Fruit fly (Drosophila melanogaster) whole organism, embryonic: Measurements from ENCODE around the gene Creld.

ENCODE experiments used
- Ada2b ChIP-seq: fragments of 200-800 bp; sonication (Bioruptor generic); IDR thresholded peaks from 2 replicates; pipeline ENCODE4 v1.3.6; 2022; ENCODE audit warnings: missing biosample characterization, missing genetic modification characterization
- Bgb ChIP-seq: fragments of 200-800 bp; sonication (Bioruptor generic); IDR thresholded peaks from 2 replicates; pipeline ENCODE4 v1.3.6; 2022; ENCODE audit warnings: missing biosample characterization, missing genetic modification characterization; ENCODE audit not compliant: partially characterized antibody
- Blimp-1 ChIP-seq: fragments of 200-800 bp; sonication (Bioruptor generic); optimal IDR thresholded peaks from 3 replicates; lab custom pipeline; 2018; ENCODE audit warnings: missing biosample characterization, missing genetic modification characterization, mild to moderate bottlenecking, moderate library complexity, missing genetic modification reagents
- CG10209 ChIP-seq: fragments of 200-800 bp; sonication (Bioruptor generic); optimal IDR thresholded peaks from 3 replicates; lab custom pipeline; 2017; ENCODE audit warnings: missing biosample characterization, mild to moderate bottlenecking, missing genetic modification characterization, missing genetic modification reagents
- CG11560 ChIP-seq: fragments of 200-800 bp; sonication (Bioruptor generic); IDR thresholded peaks from 3 replicates; pipeline ENCODE4 v1.3.6; 2022; ENCODE audit warnings: missing biosample characterization, missing genetic modification characterization
- CG13424 ChIP-seq: fragments of 200-800 bp; sonication (Bioruptor generic); optimal IDR thresholded peaks from 2 replicates; lab custom pipeline; 2019; ENCODE audit warnings: missing biosample characterization, mild to moderate bottlenecking, missing genetic modification characterization, moderate library complexity
- CG14667 ChIP-seq: fragments of 200-800 bp; sonication (Bioruptor generic); IDR thresholded peaks from 2 replicates; pipeline ENCODE4 v1.3.6; 2022; ENCODE audit warnings: missing biosample characterization, missing genetic modification characterization
- CG17359 ChIP-seq: fragments of 200-800 bp; sonication (Bioruptor generic); optimal IDR thresholded peaks from 3 replicates; lab custom pipeline; 2018; ENCODE audit warnings: missing biosample characterization, mild to moderate bottlenecking, missing genetic modification characterization, moderate library complexity
- CG17385 ChIP-seq: fragments of 200-800 bp; sonication (Bioruptor generic); optimal IDR thresholded peaks from 3 replicates; lab custom pipeline; 2018; ENCODE audit warnings: missing biosample characterization, mild to moderate bottlenecking, missing genetic modification characterization
- CG18011 ChIP-seq: fragments of 200-800 bp; sonication (Bioruptor generic); optimal IDR thresholded peaks from 2 replicates; lab custom pipeline; 2017; ENCODE audit warnings: missing biosample characterization, missing genetic modification characterization, mild to moderate bottlenecking, moderate library complexity, missing genotype
- CG18599 ChIP-seq: fragments of 200-800 bp; sonication (Bioruptor generic); optimal IDR thresholded peaks from 3 replicates; lab custom pipeline; 2017; ENCODE audit warnings: missing biosample characterization, missing genetic modification characterization, mild to moderate bottlenecking, moderate library complexity, missing genetic modification reagents
- CG2202 ChIP-seq: fragments of 200-800 bp; sonication (Bioruptor generic); optimal IDR thresholded peaks from 2 replicates; lab custom pipeline; 2018; ENCODE audit warnings: missing biosample characterization, mild to moderate bottlenecking, missing genetic modification characterization
- CG3065 ChIP-seq: fragments of 200-800 bp; sonication (Bioruptor generic); optimal IDR thresholded peaks from 2 replicates; lab custom pipeline; 2016; ENCODE audit warnings: missing biosample characterization, missing genetic modification characterization
- CG3847 ChIP-seq: fragments of 200-800 bp; sonication (Bioruptor generic); IDR thresholded peaks from 2 replicates; pipeline ENCODE4 v1.3.6; 2022; ENCODE audit warnings: missing biosample characterization, missing genetic modification characterization
- CG5180 ChIP-seq: fragments of 200-800 bp; sonication (Bioruptor generic); optimal IDR thresholded peaks from 3 replicates; lab custom pipeline; 2017; ENCODE audit warnings: missing biosample characterization, missing genetic modification characterization, mild to moderate bottlenecking, moderate library complexity, missing genetic modification reagents
- CG6654 ChIP-seq: fragments of 200-800 bp; sonication (Bioruptor generic); optimal IDR thresholded peaks from 2 replicates; lab custom pipeline; 2017; ENCODE audit warnings: missing biosample characterization, mild to moderate bottlenecking, missing genetic modification characterization
- CG6854 ChIP-seq: fragments of 200-800 bp; sonication (Bioruptor generic); optimal IDR thresholded peaks from 3 replicates; lab custom pipeline; 2017; ENCODE audit warnings: missing biosample characterization, mild to moderate bottlenecking, missing genetic modification characterization
- CG7963 ChIP-seq: fragments of 200-800 bp; sonication (Bioruptor generic); IDR thresholded peaks from 3 replicates; pipeline ENCODE4 v1.3.6; 2022; ENCODE audit warnings: missing biosample characterization, missing genetic modification characterization; ENCODE audit not compliant: partially characterized antibody
- CG9797 ChIP-seq: fragments of 200-800 bp; sonication (Bioruptor generic); optimal IDR thresholded peaks from 3 replicates; lab custom pipeline; 2018; ENCODE audit warnings: missing biosample characterization, mild to moderate bottlenecking, missing genetic modification characterization
- D19B ChIP-seq: fragments of 200-800 bp; sonication (Bioruptor generic); optimal IDR thresholded peaks from 2 replicates; lab custom pipeline; 2017; ENCODE audit warnings: missing biosample characterization, mild to moderate bottlenecking, missing genetic modification characterization
- Fer2 ChIP-seq: fragments of 200-800 bp; sonication (Bioruptor generic); optimal IDR thresholded peaks from 2 replicates; lab custom pipeline; 2018; ENCODE audit warnings: missing biosample characterization, mild to moderate bottlenecking, missing genetic modification characterization, moderate library complexity
- Hsf ChIP-seq: fragments of 200-800 bp; sonication (Bioruptor generic); optimal IDR thresholded peaks from 3 replicates; lab custom pipeline; 2016; ENCODE audit warnings: missing biosample characterization, missing genetic modification characterization
- Meics ChIP-seq: fragments of 200-800 bp; sonication (Bioruptor generic); optimal IDR thresholded peaks from 2 replicates; lab custom pipeline; 2017; ENCODE audit warnings: missing biosample characterization, mild to moderate bottlenecking, missing genetic modification characterization
- Optix ChIP-seq: fragments of 200-800 bp; sonication (Bioruptor generic); IDR thresholded peaks from 3 replicates; pipeline ENCODE4 v1.3.6; 2022; ENCODE audit warnings: missing biosample characterization, missing genetic modification characterization
- abd-A ChIP-seq: fragments of 200-800 bp; sonication (Bioruptor generic); optimal IDR thresholded peaks from 3 replicates; lab custom pipeline; 2019; ENCODE audit warnings: missing biosample characterization, mild to moderate bottlenecking, missing genetic modification characterization, moderate library complexity
- al ChIP-seq: fragments of 200-800 bp; sonication (Bioruptor generic); IDR thresholded peaks from 2 replicates; pipeline ENCODE4 v1.3.6; 2022; ENCODE audit warnings: missing biosample characterization, missing genetic modification characterization
- aop ChIP-seq: fragments of 200-800 bp; sonication (Bioruptor generic); IDR thresholded peaks from 2 replicates; pipeline ENCODE4 v1.3.6; 2022; ENCODE audit warnings: missing biosample characterization, missing genetic modification characterization
- ase ChIP-seq: fragments of 200-800 bp; sonication (Bioruptor generic); IDR thresholded peaks from 3 replicates; pipeline ENCODE4 v1.3.6; 2022; ENCODE audit warnings: missing biosample characterization, missing genetic modification characterization
- bab2 ChIP-seq: fragments of 200-800 bp; sonication (Bioruptor generic); optimal IDR thresholded peaks from 2 replicates; lab custom pipeline; 2016; ENCODE audit warnings: missing biosample characterization, missing genetic modification characterization
- bigmax ChIP-seq: fragments of 200-800 bp; sonication (Bioruptor generic); optimal IDR thresholded peaks from 2 replicates; lab custom pipeline; 2018; ENCODE audit warnings: missing biosample characterization, mild to moderate bottlenecking, missing genetic modification characterization
- bowl ChIP-seq: fragments of 200-800 bp; sonication (Bioruptor generic); IDR thresholded peaks from 2 replicates; pipeline ENCODE4 v1.3.6; 2022; ENCODE audit warnings: missing biosample characterization, missing genetic modification characterization
- fd3F ChIP-seq: fragments of 200-800 bp; sonication (Bioruptor generic); optimal IDR thresholded peaks from 2 replicates; lab custom pipeline; 2018; ENCODE audit warnings: missing biosample characterization, mild to moderate bottlenecking, missing genetic modification characterization, moderate library complexity
- ftz-f1 ChIP-seq: fragments of 200-800 bp; sonication (Bioruptor generic); optimal IDR thresholded peaks from 2 replicates; lab custom pipeline; 2016; ENCODE audit warnings: missing biosample characterization, missing genetic modification characterization
- gro ChIP-seq: fragments of 200-800 bp; sonication (Bioruptor generic); optimal IDR thresholded peaks from 2 replicates; lab custom pipeline; 2016; ENCODE audit warnings: missing biosample characterization, missing genetic modification characterization
- h ChIP-seq: fragments of >200 bp; optimal IDR thresholded peaks from 2 replicates; lab custom pipeline; 2017
- ham ChIP-seq: fragments of 200-800 bp; sonication (Bioruptor generic); IDR thresholded peaks from 2 replicates; pipeline ENCODE4 v1.3.6; 2022; ENCODE audit warnings: missing biosample characterization, missing genetic modification characterization
- her ChIP-seq: fragments of 200-800 bp; sonication (Bioruptor generic); optimal IDR thresholded peaks from 2 replicates; lab custom pipeline; 2016; ENCODE audit warnings: missing biosample characterization, missing genetic modification characterization
- jigr1 ChIP-seq: fragments of 200-800 bp; sonication (Bioruptor generic); IDR thresholded peaks from 3 replicates; pipeline ENCODE4 v1.3.6; 2022; ENCODE audit warnings: missing biosample characterization, missing genetic modification characterization
- nerfin-1 ChIP-seq: fragments of 200-800 bp; sonication (Bioruptor generic); optimal IDR thresholded peaks from 3 replicates; lab custom pipeline; 2019; ENCODE audit warnings: missing biosample characterization, mild to moderate bottlenecking, missing genetic modification characterization, moderate library complexity
- oc ChIP-seq: fragments of 200-800 bp; sonication (Bioruptor generic); optimal IDR thresholded peaks from 2 replicates; lab custom pipeline; 2018; ENCODE audit warnings: missing biosample characterization, mild to moderate bottlenecking, missing genetic modification characterization, moderate library complexity
- odd ChIP-seq: fragments of 200-800 bp; sonication (Bioruptor generic); optimal IDR thresholded peaks from 2 replicates; lab custom pipeline; 2017; ENCODE audit warnings: missing biosample characterization, mild to moderate bottlenecking, missing genetic modification characterization
- pros ChIP-seq: fragments of 200-800 bp; sonication (Bioruptor generic); optimal IDR thresholded peaks from 3 replicates; lab custom pipeline; 2019; ENCODE audit warnings: missing biosample characterization, mild to moderate bottlenecking, missing genetic modification characterization, moderate library complexity
- psq ChIP-seq: fragments of 200-800 bp; sonication (Bioruptor generic); optimal IDR thresholded peaks from 2 replicates; lab custom pipeline; 2017; ENCODE audit warnings: missing biosample characterization, missing genetic modification characterization
- sens-2 ChIP-seq: fragments of 200-800 bp; sonication (Bioruptor generic); IDR thresholded peaks from 2 replicates; pipeline ENCODE4 v1.3.6; 2022; ENCODE audit warnings: missing biosample characterization, missing genetic modification characterization
- sim ChIP-seq: fragments of 200-800 bp; sonication (Bioruptor generic); IDR thresholded peaks from 2 replicates; pipeline ENCODE4 v1.3.6; 2022; ENCODE audit warnings: missing biosample characterization, missing genetic modification characterization
- slbo ChIP-seq: fragments of 200-800 bp; sonication (Bioruptor generic); IDR thresholded peaks from 2 replicates; pipeline ENCODE4 v1.3.6; 2022; ENCODE audit warnings: missing biosample characterization, missing genetic modification characterization
- stwl ChIP-seq: fragments of 200-800 bp; sonication (Bioruptor generic); optimal IDR thresholded peaks from 3 replicates; lab custom pipeline; 2018; ENCODE audit warnings: missing biosample characterization, mild to moderate bottlenecking, missing genetic modification characterization, moderate library complexity
- tgo ChIP-seq: fragments of 200-800 bp; sonication (Bioruptor generic); IDR thresholded peaks from 3 replicates; pipeline ENCODE4 v1.3.6; 2022; ENCODE audit warnings: missing biosample characterization, missing genetic modification characterization
- toy ChIP-seq: fragments of 200-800 bp; sonication (Bioruptor generic); IDR thresholded peaks from 2 replicates; pipeline ENCODE4 v1.3.6; 2022; ENCODE audit warnings: missing biosample characterization, missing genetic modification characterization
- wdn ChIP-seq: fragments of 200-800 bp; sonication (Bioruptor generic); IDR thresholded peaks from 2 replicates; pipeline ENCODE4 v1.3.6; 2022; ENCODE audit warnings: missing biosample characterization, missing genetic modification characterization
- zf30C ChIP-seq: fragments of 200-800 bp; sonication (Bioruptor generic); optimal IDR thresholded peaks from 3 replicates; lab custom pipeline; 2018; ENCODE audit warnings: missing biosample characterization, mild to moderate bottlenecking, missing genetic modification characterization

Gene Creld

dm6 chr2L:87255-87723, 14.9 kb upstream of the Creld start, which contains the start of gene net (continued):
- TF ChIP-seq Ada2b (GFP tag; lab: Robert Waterston, UW) (peak; percentile 47; the same call in 1 of the 2 replicates), CG14667 (GFP tag; lab: Robert Waterston, UW) (no peak), CG6654 (GFP tag; lab: Kevin White, UChicago) (peak; percentile 13), Optix (no peak), sim (GFP tag; lab: Robert Waterston, UW) (0 out of 2 replicates have a peak, but pooled peaks have one; percentile 5), al (GFP tag; lab: Robert Waterston, UW) (no peak; the same call in 1 of the 2 replicates), Meics (GFP tag; lab: Kevin White, UChicago) (peak; percentile 84), CG18599 (peak; percentile 89), CG9797 (GFP tag; lab: Kevin White, UChicago) (no peak), pros (no peak), D19B (GFP tag; lab: Kevin White, UChicago) (peak; percentile 53), ase (GFP tag; lab: Robert Waterston, UW) (no peak), h (no peak), bab2 (GFP tag; lab: Kevin White, UChicago) (no peak), Fer2 (tag; lab: Kevin White, UChicago) (peak; percentile 74), gro (no peak), CG13424 (tag; lab: Kevin White, UChicago) (peak; percentile 85), CG7963 (GFP tag; lab: Robert Waterston, UW) (no peak), bigmax (no peak), Bgb (GFP tag; lab: Robert Waterston, UW) (peak; percentile 18; the same call in 1 of the 2 replicates), psq (no peak), abd-A (tag; lab: Kevin White, UChicago) (no peak), aop (no peak), wdn (GFP tag; lab: Robert Waterston, UW) (no peak), her (GFP tag; lab: Kevin White, UChicago) (peak; percentile 1), Blimp-1 (GFP tag; lab: Kevin White, UChicago) (peak; percentile 47), CG3847 (no peak; the same call in 1 of the 2 replicates), CG2202 (tag; lab: Kevin White, UChicago) (peak; percentile 43), zf30C (no peak), tgo (GFP tag; lab: Robert Waterston, UW) (peak; percentile 51; the same call in 1 of the 3 replicates), sens-2 (GFP tag; lab: Robert Waterston, UW) (no peak), fd3F (GFP tag; lab: Kevin White, UChicago) (peak; percentile 59), jigr1 (no peak), oc (tag; lab: Kevin White, UChicago) (no peak), CG17385 (peak; percentile 68), toy (GFP tag; lab: Robert Waterston, UW) (no peak), odd (GFP tag; lab: Kevin White, UChicago) (peak; percentile 74), nerfin-1 (peak; percentile 54), ham (GFP tag; lab: Robert Waterston, UW) (no peak), CG3065 (no peak), CG17359 (tag; lab: Kevin White, UChicago) (peak; percentile 55), CG18011 (GFP tag; lab: Kevin White, UChicago) (no peak), stwl (no peak), CG10209 (GFP tag; lab: Kevin White, UChicago) (peak; percentile 60), CG11560 (tag; lab: Robert Waterston, UW) (no peak), bowl (GFP tag; lab: Robert Waterston, UW) (no peak), ftz-f1 (GFP tag; lab: Kevin White, UChicago) (peak; percentile 3), slbo (GFP tag; lab: Robert Waterston, UW) (peak; percentile 75), CG5180 (GFP tag; lab: Kevin White, UChicago) (peak; percentile 100), Hsf (peak; percentile 9), CG6854 (GFP tag; lab: Kevin White, UChicago) (peak; percentile 64)
